Worm (Caenorhabditis elegans) whole organism, young adult: ENCODE measurements around the gene emre-1.
A peak's percentile ranks its signal among the peaks of the same experiment; 100 is the strongest.

Experiments
- C17E4.6 ChIP-seq: fragments of 200-800 bp; sonication (Bioruptor generic); IDR thresholded peaks from 2 replicates; pipeline ENCODE4 v1.3.6; 2022; ENCODE audit warnings: missing genetic modification reagents, missing genetic modification characterization, missing compliant biosample characterization
- F22D6.2 ChIP-seq: sonication (generic microtip); optimal IDR thresholded peaks from 2 replicates; lab custom pipeline; 2016; ENCODE audit warnings: mild to moderate bottlenecking, missing genetic modification characterization, missing compliant biosample characterization
- T07F8.4 ChIP-seq: sonication (generic microtip); optimal IDR thresholded peaks from 2 replicates; lab custom pipeline; 2016; ENCODE audit warnings: mild to moderate bottlenecking, missing genetic modification characterization, moderate library complexity, missing compliant biosample characterization
- ZK185.1 ChIP-seq: sonication (generic microtip); optimal IDR thresholded peaks from 2 replicates; lab custom pipeline; 2016; ENCODE audit warnings: mild to moderate bottlenecking, missing genetic modification characterization, missing compliant biosample characterization; ENCODE audit not compliant: poor library complexity, severe bottlenecking
- ama-1 ChIP-seq, 3 experiments: fragments of 150-350 bp in 1 of 3; sonication (generic microtip) in 2 of 3; optimal IDR thresholded peaks; 2 replicates each; lab custom pipeline; 2014 to 2018; ENCODE audit warnings: missing biosample characterization in 2 of 3, missing genetic modification characterization in 2 of 3, missing genetic modification reagents in 2 of 3
- bed-1 ChIP-seq: fragments of 200-800 bp; sonication (Bioruptor generic); IDR thresholded peaks from 2 replicates; pipeline ENCODE4 v1.3.6; 2022; ENCODE audit warnings: missing genetic modification reagents, missing genetic modification characterization, missing compliant biosample characterization
- ccch-3 ChIP-seq: fragments of 200-800 bp; sonication (Bioruptor generic); optimal IDR thresholded peaks from 2 replicates; lab custom pipeline; 2018; ENCODE audit warnings: mild to moderate bottlenecking, missing genetic modification characterization, missing compliant biosample characterization
- cebp-1 ChIP-seq, 2 experiments: fragments of 200-800 bp in 1 of 2; sonication (Bioruptor generic) in 1 of 2; sonication (generic microtip) in 1 of 2; IDR thresholded peaks in 1 of 2; optimal IDR thresholded peaks in 1 of 2; 2 replicates each; pipeline versions ENCODE4 v1.3.6 to Lab custom; 2017 to 2022; ENCODE audit warnings: missing compliant biosample characterization in 2 of 2, missing genetic modification characterization in 2 of 2, mild to moderate bottlenecking in 1 of 2, missing genetic modification reagents in 1 of 2, moderate library complexity in 1 of 2
- cebp-2 ChIP-seq: fragments of 200-800 bp; sonication (Bioruptor generic); IDR thresholded peaks from 2 replicates; pipeline ENCODE4 v1.3.6; 2022; ENCODE audit warnings: missing genetic modification characterization, missing compliant biosample characterization
- ceh-40 ChIP-seq: fragments of 200-800 bp; sonication (Bioruptor generic); IDR thresholded peaks from 2 replicates; pipeline ENCODE4 v1.3.6; 2022; ENCODE audit warnings: missing genetic modification characterization, missing compliant biosample characterization
- ceh-58 ChIP-seq: fragments of 200-800 bp; sonication (Bioruptor generic); IDR thresholded peaks from 2 replicates; pipeline ENCODE4 v1.3.6; 2022; ENCODE audit warnings: missing genetic modification characterization, missing compliant biosample characterization
- ceh-79 ChIP-seq: sonication (generic microtip); optimal IDR thresholded peaks from 2 replicates; lab custom pipeline; 2017; ENCODE audit warnings: mild to moderate bottlenecking, missing genetic modification characterization, missing compliant biosample characterization
- dox-1 ChIP-seq: fragments of 200-800 bp; sonication (Bioruptor generic); IDR thresholded peaks from 2 replicates; pipeline ENCODE4 v1.3.6; 2022; ENCODE audit warnings: missing genetic modification reagents, missing genetic modification characterization, missing compliant biosample characterization
- efl-1 ChIP-seq: fragments of 150-350 bp; optimal IDR thresholded peaks from 2 replicates; lab custom pipeline; 2014; ENCODE audit warnings: missing biosample characterization, missing genetic modification reagents, missing genetic modification characterization
- egl-18 ChIP-seq: fragments of 200-800 bp; sonication (Bioruptor generic); IDR thresholded peaks from 2 replicates; pipeline ENCODE4 v1.3.6; 2022; ENCODE audit warnings: missing genetic modification reagents, missing genetic modification characterization, missing compliant biosample characterization
- ekl-4 ChIP-seq: fragments of 200-800 bp; sonication (Bioruptor generic); IDR thresholded peaks from 2 replicates; pipeline ENCODE4 v1.3.6; 2022; ENCODE audit warnings: missing genetic modification reagents, missing genetic modification characterization, missing compliant biosample characterization
- ets-4 ChIP-seq: fragments of 200-800 bp; sonication (Bioruptor generic); optimal IDR thresholded peaks from 2 replicates; lab custom pipeline; 2018; ENCODE audit warnings: mild to moderate bottlenecking, missing genetic modification characterization, missing compliant biosample characterization
- him-1 ChIP-seq: sonication (generic microtip); optimal IDR thresholded peaks from 2 replicates; lab custom pipeline; 2016; ENCODE audit warnings: missing genotype, missing genetic modification reagents, missing genetic modification characterization, missing compliant biosample characterization
- hlh-12 ChIP-seq: sonication (generic microtip); optimal IDR thresholded peaks from 2 replicates; lab custom pipeline; 2016; ENCODE audit warnings: missing genetic modification characterization, missing compliant biosample characterization
- hmg-1.2 ChIP-seq: fragments of 200-800 bp; sonication (Bioruptor generic); IDR thresholded peaks from 2 replicates; pipeline ENCODE4 v1.3.6; 2022; ENCODE audit warnings: missing genetic modification reagents, missing genetic modification characterization, missing compliant biosample characterization
- hrde-1 ChIP-seq: sonication (generic microtip); optimal IDR thresholded peaks from 2 replicates; lab custom pipeline; 2016; ENCODE audit warnings: missing genetic modification characterization, mild to moderate bottlenecking, missing compliant biosample characterization, moderate library complexity, missing genotype, missing genetic modification reagents, borderline replicate concordance
- lag-1 ChIP-seq: fragments of 200-800 bp; sonication (Bioruptor generic); IDR thresholded peaks from 2 replicates; pipeline ENCODE4 v1.3.6; 2022; ENCODE audit warnings: missing genetic modification reagents, missing genetic modification characterization, missing compliant biosample characterization
- let-607 ChIP-seq, 2 experiments: fragments of 200-800 bp in 1 of 2; sonication (Bioruptor generic) in 1 of 2; sonication (generic microtip) in 1 of 2; optimal IDR thresholded peaks; 2 replicates each; lab custom pipeline; 2016 to 2018; ENCODE audit warnings: mild to moderate bottlenecking in 2 of 2, missing compliant biosample characterization in 2 of 2, missing genetic modification characterization in 2 of 2, moderate library complexity in 2 of 2, missing genotype in 1 of 2
- lin-35 ChIP-seq, 3 experiments: fragments of 150-350 bp in 2 of 3; sonication (generic microtip) in 1 of 3; optimal IDR thresholded peaks; 2 replicates each; lab custom pipeline; 2014 to 2018; ENCODE audit warnings: missing biosample characterization in 3 of 3, missing genetic modification characterization in 3 of 3, missing genetic modification reagents in 3 of 3
- lin-40 ChIP-seq: sonication (generic microtip); optimal IDR thresholded peaks from 2 replicates; lab custom pipeline; 2016; ENCODE audit warnings: missing genetic modification characterization, mild to moderate bottlenecking, missing compliant biosample characterization, missing genotype, missing genetic modification reagents
- lin-54 ChIP-seq: fragments of 200-800 bp; sonication (Bioruptor generic); optimal IDR thresholded peaks from 2 replicates; lab custom pipeline; 2018; ENCODE audit warnings: mild to moderate bottlenecking, missing genetic modification characterization, missing compliant biosample characterization
- madf-8 ChIP-seq: fragments of 200-800 bp; sonication (Bioruptor generic); conservative IDR thresholded peaks from 2 replicates; pipeline ENCODE4 v1.3.6; 2022; ENCODE audit warnings: missing genetic modification reagents, missing genetic modification characterization, missing compliant biosample characterization
- mcd-1 ChIP-seq: fragments of 200-800 bp; sonication (Bioruptor generic); IDR thresholded peaks from 2 replicates; pipeline ENCODE4 v1.3.6; 2022; ENCODE audit warnings: missing genetic modification reagents, missing genetic modification characterization, missing compliant biosample characterization
- mes-4 ChIP-seq: sonication (generic microtip); optimal IDR thresholded peaks from 2 replicates; lab custom pipeline; 2016; ENCODE audit warnings: missing genotype, missing genetic modification characterization, missing compliant biosample characterization
- mxl-1 ChIP-seq: sonication (generic microtip); optimal IDR thresholded peaks from 2 replicates; lab custom pipeline; 2016; ENCODE audit warnings: missing genetic modification characterization, missing compliant biosample characterization
- nfya-2 ChIP-seq: fragments of 200-800 bp; sonication (Bioruptor generic); IDR thresholded peaks from 2 replicates; pipeline ENCODE4 v1.3.6; 2022; ENCODE audit warnings: missing genetic modification reagents, missing genetic modification characterization, missing compliant biosample characterization
- nfyb-1 ChIP-seq: fragments of 200-800 bp; sonication (Bioruptor generic); IDR thresholded peaks from 2 replicates; pipeline ENCODE4 v1.3.6; 2022; ENCODE audit warnings: missing genetic modification reagents, missing genetic modification characterization, missing compliant biosample characterization
- nhr-80 ChIP-seq: sonication (generic microtip); optimal IDR thresholded peaks from 2 replicates; lab custom pipeline; 2016; ENCODE audit warnings: missing genetic modification characterization, missing compliant biosample characterization
- pbrm-1 ChIP-seq: fragments of 200-800 bp; sonication (Bioruptor generic); IDR thresholded peaks from 2 replicates; pipeline ENCODE4 v1.3.6; 2022; ENCODE audit warnings: missing genetic modification reagents, missing genetic modification characterization, missing compliant biosample characterization
- snpc-3.4 ChIP-seq: sonication (generic microtip); optimal IDR thresholded peaks from 2 replicates; lab custom pipeline; 2017; ENCODE audit warnings: missing genetic modification characterization, mild to moderate bottlenecking, missing compliant biosample characterization, antibody characterized with exemption, moderate library complexity, missing genotype, missing genetic modification reagents
- snpc-4 ChIP-seq, 5 experiments: fragments of 150-350 bp in 1 of 5; sonication (generic microtip) in 4 of 5; optimal IDR thresholded peaks; 2 replicates each; lab custom pipeline; 2014 to 2018; ENCODE audit warnings: missing genetic modification characterization in 5 of 5, missing biosample characterization in 3 of 5, antibody characterized with exemption in 2 of 5, mild to moderate bottlenecking in 2 of 5, missing compliant biosample characterization in 2 of 5, missing genotype in 2 of 5, moderate library complexity in 2 of 5, missing genetic modification reagents in 1 of 5
- zim-3 ChIP-seq: sonication (generic microtip); optimal IDR thresholded peaks from 2 replicates; lab custom pipeline; 2017; ENCODE audit warnings: mild to moderate bottlenecking, missing genetic modification characterization, moderate library complexity, missing compliant biosample characterization
- ztf-22 ChIP-seq: fragments of 200-800 bp; sonication (Bioruptor generic); optimal IDR thresholded peaks from 2 replicates; lab custom pipeline; 2018; ENCODE audit warnings: mild to moderate bottlenecking, missing genetic modification characterization, moderate library complexity, missing compliant biosample characterization
- ztf-25 ChIP-seq: fragments of 200-800 bp; sonication (Bioruptor generic); IDR thresholded peaks from 2 replicates; pipeline ENCODE4 v1.3.6; 2022; ENCODE audit warnings: missing genetic modification reagents, missing genetic modification characterization, missing compliant biosample characterization
- ztf-26 ChIP-seq: sonication (generic microtip); optimal IDR thresholded peaks from 2 replicates; lab custom pipeline; 2017; ENCODE audit warnings: missing genetic modification characterization, missing compliant biosample characterization
- ztf-3 ChIP-seq: fragments of 200-800 bp; sonication (Bioruptor generic); optimal IDR thresholded peaks from 2 replicates; lab custom pipeline; 2018; ENCODE audit warnings: mild to moderate bottlenecking, missing genetic modification characterization, missing compliant biosample characterization

Gene emre-1

DNA sequence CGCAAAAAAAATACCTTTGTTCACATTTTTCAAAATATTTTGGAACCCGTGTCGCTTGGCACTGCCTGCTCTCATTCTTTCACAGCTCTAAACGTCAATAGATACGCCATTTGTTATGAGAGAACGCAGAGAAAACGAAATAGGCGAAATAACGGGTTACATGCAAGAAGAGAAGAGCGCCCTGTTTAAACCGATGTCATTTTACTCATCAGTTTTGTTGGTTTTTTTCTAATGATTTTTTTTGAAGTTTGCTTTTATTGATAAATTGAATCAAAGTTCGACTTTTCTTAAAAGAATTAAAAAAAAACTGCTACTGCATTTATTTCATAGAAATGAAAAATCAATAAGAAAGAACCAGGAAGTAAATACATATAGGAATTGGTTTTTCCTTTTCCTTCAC, 732 bp upstream of the emre-1 start:
- TF ChIP-seq lin-35 (GFP tag; optimal IDR thresholded peaks at IDR 0.05; lab: Kevin White, UChicago) = peak in 1 of 3 experiments; percentile 3
- TF ChIP-seq cebp-1 (GFP tag; IDR thresholded peaks at IDR 0.05; lab: Robert Waterston, UW) = no peak
- peak; percentile 49 for TF ChIP-seq cebp-1 (tag; optimal IDR thresholded peaks at IDR 0.05; lab: Kevin White, UChicago)
- no peak for TF ChIP-seq efl-1 (GFP tag; lab: Kevin White, UChicago)
- TF ChIP-seq F22D6.2 (tag; lab: Kevin White, UChicago) = no peak
- TF ChIP-seq pbrm-1 = no peak
- TF ChIP-seq egl-18 (GFP tag; lab: Robert Waterston, UW) = no peak
- no peak for TF ChIP-seq him-1 (tag; lab: Kevin White, UChicago)
- no peak for TF ChIP-seq ztf-3 (GFP tag; lab: Kevin White, UChicago)
- TF ChIP-seq snpc-4 (GFP tag; optimal IDR thresholded peaks at IDR 0.05; lab: Kevin White, UChicago) = no peak
- TF ChIP-seq snpc-4 (tag; optimal IDR thresholded peaks at IDR 0.05; lab: Kevin White, UChicago) = peak in 1 of 4 experiments; percentile 23
- no peak for TF ChIP-seq zim-3 (tag; lab: Kevin White, UChicago)
- 0 out of 2 replicates have a peak, but pooled peaks have one; percentile 30 for TF ChIP-seq nfyb-1
- no peak for TF ChIP-seq hlh-12 (tag; lab: Kevin White, UChicago)
- peak; percentile 30 for TF ChIP-seq ztf-26 (tag; lab: Kevin White, UChicago)
- TF ChIP-seq mes-4 (tag; lab: Kevin White, UChicago) = no peak
- peak; percentile 47 for TF ChIP-seq ZK185.1 (tag; lab: Kevin White, UChicago)
- peak; percentile 60 for TF ChIP-seq lin-40 (tag; lab: Kevin White, UChicago)
- TF ChIP-seq bed-1 (GFP tag; lab: Robert Waterston, UW) = no peak
- TF ChIP-seq hmg-1.2 (GFP tag; lab: Robert Waterston, UW) = peak; percentile 29; the same call in 1 of the 2 replicates
- TF ChIP-seq ama-1 (optimal IDR thresholded peaks at IDR 0.05; lab: Kevin White, UChicago) = peak; percentile 57
- TF ChIP-seq ama-1 (GFP tag; optimal IDR thresholded peaks at IDR 0.05; lab: Kevin White, UChicago) = no peak
- TF ChIP-seq nhr-80 = peak; percentile 39
- TF ChIP-seq T07F8.4 (tag; lab: Kevin White, UChicago) = no peak
- TF ChIP-seq madf-8 (GFP tag; lab: Robert Waterston, UW) = no peak
- no peak for TF ChIP-seq snpc-3.4 (tag; lab: Kevin White, UChicago)
- TF ChIP-seq C17E4.6 (GFP tag; lab: Robert Waterston, UW) = no peak
- TF ChIP-seq let-607 (tag; optimal IDR thresholded peaks at IDR 0.05; lab: Kevin White, UChicago) = peak in 1 of 2 experiments; percentile 10

DNA sequence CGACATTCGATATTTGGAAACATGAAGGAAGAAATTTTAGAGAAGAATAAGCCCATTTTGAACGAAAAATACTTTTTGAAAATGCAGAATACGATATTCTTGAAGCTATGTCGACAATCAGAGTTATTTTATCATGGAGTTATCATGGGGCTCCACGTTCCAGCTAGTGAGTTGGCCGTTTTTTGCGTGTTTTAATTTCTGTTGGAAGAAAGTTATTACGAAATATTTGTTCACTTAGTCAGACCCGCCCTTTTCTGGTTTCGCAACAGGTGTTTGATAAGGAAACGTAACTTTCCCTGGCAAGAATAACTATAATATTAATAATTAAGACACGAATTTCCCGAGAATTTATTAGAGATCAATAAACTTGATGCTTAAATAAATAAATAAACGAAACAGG, 2.1 kb downstream of the emre-1 start:
- TF ChIP-seq nhr-80 (peak; percentile 40), cebp-1 (GFP tag; IDR thresholded peaks at IDR 0.05; lab: Robert Waterston, UW) (peak; percentile 95), cebp-1 (tag; optimal IDR thresholded peaks at IDR 0.05; lab: Kevin White, UChicago) (peak; percentile 90), dox-1 (GFP tag; lab: Robert Waterston, UW) (peak; percentile 54), mcd-1 (GFP tag; lab: Robert Waterston, UW) (peak; percentile 37; the same call in 1 of the 2 replicates), let-607 (tag; optimal IDR thresholded peaks at IDR 0.05; lab: Kevin White, UChicago) (peak; percentile 97 to 98)
- TF ChIP-seq, all 124 proteins: peak for 5; not testable (repeated sequence) for 119

DNA sequence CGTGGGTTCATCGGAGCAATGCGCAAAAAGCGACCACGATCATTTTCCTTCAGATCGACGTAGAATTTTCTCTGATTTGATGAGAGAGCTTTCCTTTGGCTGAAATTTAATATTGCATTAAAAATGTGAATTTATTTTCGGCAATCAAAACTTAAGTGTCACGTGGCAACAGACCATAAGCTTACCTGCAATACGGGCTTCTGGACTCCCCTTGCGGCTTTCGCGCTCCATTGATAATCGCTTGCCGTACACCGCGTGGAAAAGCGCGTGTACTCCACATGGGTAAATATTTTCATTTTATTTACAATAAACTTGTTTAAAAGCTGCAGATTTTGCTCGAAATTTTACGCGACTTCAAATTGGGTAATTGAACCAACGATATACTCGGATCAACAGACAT, 3.0 kb downstream of the emre-1 start, which contains the start of gene plp-2:
TSS of gene plp-2 (minus strand) at position 280 of the 400 bp plus-strand sequence.
- TF ChIP-seq ceh-40 (GFP tag; lab: Robert Waterston, UW) = no peak
- no peak for TF ChIP-seq nfya-2
- no peak for TF ChIP-seq efl-1 (GFP tag; lab: Kevin White, UChicago)
- 0 out of 2 replicates have a peak, but pooled peaks have one; percentile 17 for TF ChIP-seq dox-1 (GFP tag; lab: Robert Waterston, UW)
- TF ChIP-seq mcd-1 (GFP tag; lab: Robert Waterston, UW) = 0 out of 2 replicates have a peak, but pooled peaks have one; percentile 21

DNA sequence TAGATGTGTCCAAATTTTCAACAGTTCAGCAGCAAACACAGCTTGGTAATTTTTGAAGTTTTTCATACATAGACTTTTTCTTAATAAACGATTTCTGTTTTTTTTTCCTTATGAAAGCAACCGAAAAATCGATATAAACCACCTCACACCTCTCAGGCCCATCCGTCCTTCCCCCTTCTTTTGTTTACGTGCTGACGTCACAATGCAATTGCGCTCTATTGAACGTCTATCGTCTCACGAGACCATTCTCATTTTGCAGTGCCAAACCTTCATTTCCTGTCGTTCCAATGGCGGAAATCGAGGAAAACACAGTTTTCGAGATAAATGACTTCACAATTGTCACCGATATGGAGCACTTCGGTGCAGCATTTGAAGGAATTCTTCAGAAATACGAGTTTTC, 3.8 kb downstream of the emre-1 start, which contains the start of gene rbg-1:
TSS of gene rbg-1 (plus strand) at position 260 of the 400 bp plus-strand sequence.
- TF ChIP-seq hrde-1 (tag; lab: Kevin White, UChicago) (no peak), lag-1 (GFP tag; lab: Robert Waterston, UW) (no peak), ccch-3 (GFP tag; lab: Kevin White, UChicago) (no peak), ceh-58 (no peak), ekl-4 (GFP tag; lab: Robert Waterston, UW) (no peak; the same call in 1 of the 2 replicates), let-607 (tag; optimal IDR thresholded peaks at IDR 0.05; lab: Kevin White, UChicago) (peak; percentile 50 to 71), ztf-22 (no peak), ets-4 (no peak), mxl-1 (tag; lab: Kevin White, UChicago) (no peak), ceh-79 (tag; lab: Kevin White, UChicago) (no peak), cebp-2 (GFP tag; lab: Robert Waterston, UW) (no peak), ztf-25 (GFP tag; lab: Robert Waterston, UW) (no peak), lin-54 (no peak)
